Fruit fly (Drosophila melanogaster) Kc167 (cell line): ENCODE measurements around the gene CG13003.

Experiments used
- Myc ChIP-seq: fragments of >200 bp; optimal IDR thresholded peaks from 2 replicates; lab custom pipeline; 2017; ENCODE audit warnings: missing external identifiers
- Sin3A ChIP-seq: fragments of >200 bp; optimal IDR thresholded peaks from 2 replicates; lab custom pipeline; 2018; ENCODE audit warnings: missing external identifiers
- ttk ChIP-seq: sonication (Bioruptor generic); optimal IDR thresholded peaks from 2 replicates; lab custom pipeline; 2017; ENCODE audit warnings: missing external identifiers

- no peak for TF ChIP-seq Myc
- no peak for TF ChIP-seq ttk
- no peak for TF ChIP-seq Sin3A
Measured at dm6 chrX:16818186-16818585, 58.2 kb downstream of the CG13003 start.
